Worm (Caenorhabditis elegans): ENCODE measurements around the gene F53H1.4.

F53H1.4 gene

DNA sequence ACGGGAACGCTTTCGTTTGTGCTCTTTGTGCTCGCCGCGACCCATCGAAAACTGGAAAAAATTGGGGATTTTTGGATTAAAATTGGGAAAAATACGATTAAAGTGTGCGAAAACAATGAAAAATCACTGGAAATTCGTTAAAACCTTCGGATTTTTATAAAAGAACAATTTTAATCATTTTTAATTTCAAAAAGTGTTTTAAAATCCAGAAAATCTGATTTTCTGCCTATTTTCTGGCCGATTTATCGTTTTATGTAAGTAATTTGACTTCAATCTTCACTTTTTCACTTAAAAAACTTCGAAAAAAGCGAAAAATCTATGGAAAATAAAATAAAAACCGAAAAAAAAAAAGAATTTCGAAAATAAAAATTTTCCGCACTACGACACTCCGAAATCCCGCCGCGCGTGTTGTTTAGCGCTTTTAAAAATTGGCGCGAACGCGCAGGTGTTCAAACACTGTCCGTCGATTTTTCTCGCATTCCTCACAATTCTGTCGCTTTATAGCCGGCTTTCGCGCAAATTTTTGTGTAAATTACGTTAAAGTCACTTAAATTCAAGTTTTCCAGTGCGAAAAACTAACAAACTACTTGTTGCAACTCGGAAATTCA, at the start of gene F53H1.4, which contains the start of gene ddx-46:
Gene F53H1.4, plus strand, starts transcription at position 567 of the 608 bp plus-strand sequence.
Gene ddx-46, minus strand, starts transcription at position 51 of the 608 bp plus-strand sequence.
- TF ChIP-seq aly-1 (tag; optimal IDR thresholded peaks at IDR 0.05) (no peak), pes-1 (GFP tag; IDR thresholded peaks at IDR 0.05) (0 out of 2 replicates have a peak, but pooled peaks have one; percentile 39)

DNA sequence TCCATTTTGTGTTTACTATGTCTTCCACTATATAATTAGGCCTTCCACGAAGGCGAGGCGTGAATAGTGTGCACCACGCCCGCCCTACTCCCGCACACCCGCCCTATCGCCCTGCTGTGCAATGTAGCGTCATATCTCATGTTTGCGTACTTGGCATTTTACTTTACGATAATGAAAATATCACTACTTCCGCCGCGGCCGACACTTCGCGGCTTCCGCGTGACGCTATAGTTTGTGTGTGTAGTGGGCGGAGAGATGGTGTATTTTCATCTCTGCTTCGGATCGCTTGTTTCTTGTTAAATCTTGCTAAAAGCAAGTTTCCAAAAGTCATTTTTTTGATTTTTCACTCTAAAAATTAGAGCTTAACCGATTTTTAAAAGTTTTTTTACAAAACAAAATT, 49.5 kb upstream of the F53H1.4 start:
- TF ChIP-seq aly-1 (tag; optimal IDR thresholded peaks at IDR 0.05) = no peak
- TF ChIP-seq F13C5.2 (tag; optimal IDR thresholded peaks at IDR 0.05) = no peak
- TF ChIP-seq flt-1 (GFP tag; IDR thresholded peaks at IDR 0.05) = no peak
- TF ChIP-seq scrt-1 (GFP tag; IDR thresholded peaks at IDR 0.05) = no peak
- no peak for TF ChIP-seq tbx-37 (GFP tag; conservative IDR thresholded peaks at IDR 0.05)
- TF ChIP-seq ceh-36 (tag; optimal IDR thresholded peaks at IDR 0.05) = no peak
- no peak for TF ChIP-seq B0310.2 (tag; optimal IDR thresholded peaks at IDR 0.05)
- TF ChIP-seq ama-1 (optimal IDR thresholded peaks at IDR 0.05) = no peak
- no peak for TF ChIP-seq sea-1 (GFP tag; conservative IDR thresholded peaks at IDR 0.05)
- no peak for TF ChIP-seq tbx-11 (GFP tag; IDR thresholded peaks at IDR 0.05)
- no peak for TF ChIP-seq pes-1 (GFP tag; IDR thresholded peaks at IDR 0.05)
- no peak for TF ChIP-seq ets-7 (tag; optimal IDR thresholded peaks at IDR 0.05)
- no peak for TF ChIP-seq ceh-13 (GFP tag; optimal IDR thresholded peaks at IDR 0.05)
- no peak for TF ChIP-seq hmbx-1 (tag; optimal IDR thresholded peaks at IDR 0.05)
- no peak for TF ChIP-seq hmg-4 (GFP tag; optimal IDR thresholded peaks at IDR 0.05)

DNA sequence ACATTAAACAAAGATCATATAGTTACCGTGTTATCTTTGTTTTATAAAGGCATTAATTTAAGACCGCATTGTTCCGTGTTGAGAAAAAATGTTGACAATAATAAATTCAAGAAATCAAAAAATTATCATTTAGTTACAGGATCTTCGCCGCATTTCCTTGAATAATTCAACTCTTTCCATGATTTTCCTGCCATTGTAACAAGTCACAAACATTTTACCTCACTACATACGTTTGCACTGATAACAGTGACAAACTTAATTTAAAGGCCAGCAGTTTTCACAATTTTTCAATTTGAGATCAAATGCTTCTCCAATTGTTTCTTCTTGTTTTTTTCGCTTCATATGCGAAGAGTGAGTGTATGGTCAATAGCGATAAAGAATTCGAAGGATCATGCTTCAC, 48.9 kb upstream of the F53H1.4 start, which contains the start of gene clec-169:
Gene clec-169, plus strand, starts transcription at position 301 of the 400 bp plus-strand sequence.
- TF ChIP-seq tbx-37 (GFP tag; conservative IDR thresholded peaks at IDR 0.05) = no peak
- TF ChIP-seq ama-1 (optimal IDR thresholded peaks at IDR 0.05) = no peak
- TF ChIP-seq aly-1 (tag; optimal IDR thresholded peaks at IDR 0.05) = no peak
- TF ChIP-seq flt-1 (GFP tag; IDR thresholded peaks at IDR 0.05) = no peak
- no peak for TF ChIP-seq hmbx-1 (tag; optimal IDR thresholded peaks at IDR 0.05)
- TF ChIP-seq sea-1 (GFP tag; conservative IDR thresholded peaks at IDR 0.05) = no peak
- no peak for TF ChIP-seq tbx-11 (GFP tag; IDR thresholded peaks at IDR 0.05)
- no peak for TF ChIP-seq hnd-1 (tag; optimal IDR thresholded peaks at IDR 0.05)
- no peak for TF ChIP-seq scrt-1 (GFP tag; IDR thresholded peaks at IDR 0.05)
- no peak for TF ChIP-seq F13C5.2 (tag; optimal IDR thresholded peaks at IDR 0.05)
- TF ChIP-seq ceh-13 (GFP tag; optimal IDR thresholded peaks at IDR 0.05) = no peak
- no peak for TF ChIP-seq pes-1 (GFP tag; IDR thresholded peaks at IDR 0.05)
- TF ChIP-seq ets-7 (tag; optimal IDR thresholded peaks at IDR 0.05) = no peak
- no peak for TF ChIP-seq tra-4 (tag; optimal IDR thresholded peaks at IDR 0.05)
- no peak for TF ChIP-seq hmg-4 (GFP tag; optimal IDR thresholded peaks at IDR 0.05)
- TF ChIP-seq B0310.2 (tag; optimal IDR thresholded peaks at IDR 0.05) = no peak

ce11 chrIV:1261930-1262329, 48.0 kb upstream of the F53H1.4 start:
- no peak for TF ChIP-seq hmg-4 (GFP tag; optimal IDR thresholded peaks at IDR 0.05)
- TF ChIP-seq tbx-37 (GFP tag; conservative IDR thresholded peaks at IDR 0.05) = no peak
- no peak for TF ChIP-seq aly-1 (tag; optimal IDR thresholded peaks at IDR 0.05)

DNA sequence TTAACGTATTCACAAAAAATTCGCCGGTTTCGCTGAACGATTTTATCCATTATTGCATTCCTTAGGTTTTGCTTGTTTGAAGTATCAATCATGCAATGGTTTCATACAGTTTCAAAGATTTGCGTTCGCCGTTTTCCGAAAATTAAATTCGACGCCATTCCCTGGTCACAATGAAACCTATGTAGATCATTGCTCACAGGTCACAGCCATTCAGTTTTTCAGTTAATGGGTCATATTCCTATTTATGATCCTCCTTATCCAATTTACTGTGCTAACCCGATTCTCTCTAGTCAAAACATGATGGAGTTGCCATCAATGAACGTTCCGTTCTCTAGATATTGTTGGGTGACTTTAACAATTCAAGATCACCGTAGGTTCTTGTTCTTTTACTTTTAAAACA, 45.0 kb upstream of the F53H1.4 start, which contains the start of gene F38A1.13:
Gene F38A1.13, plus strand, starts transcription at position 301 of the 400 bp plus-strand sequence.
- TF ChIP-seq hmg-4 (GFP tag; optimal IDR thresholded peaks at IDR 0.05) = no peak
- TF ChIP-seq tbx-37 (GFP tag; conservative IDR thresholded peaks at IDR 0.05) = no peak
- no peak for TF ChIP-seq tbx-11 (GFP tag; IDR thresholded peaks at IDR 0.05)
- TF ChIP-seq aly-1 (tag; optimal IDR thresholded peaks at IDR 0.05) = no peak
- TF ChIP-seq pes-1 (GFP tag; IDR thresholded peaks at IDR 0.05) = no peak
- TF ChIP-seq flt-1 (GFP tag; IDR thresholded peaks at IDR 0.05) = no peak
- TF ChIP-seq scrt-1 (GFP tag; IDR thresholded peaks at IDR 0.05) = no peak
- TF ChIP-seq sea-1 (GFP tag; conservative IDR thresholded peaks at IDR 0.05) = no peak
- no peak for TF ChIP-seq hnd-1 (tag; optimal IDR thresholded peaks at IDR 0.05)

ce11 chrIV:1266138-1266537, 43.8 kb upstream of the F53H1.4 start:
- no peak for TF ChIP-seq F13C5.2 (tag; optimal IDR thresholded peaks at IDR 0.05)
- TF ChIP-seq sea-1 (GFP tag; conservative IDR thresholded peaks at IDR 0.05) = no peak
- no peak for TF ChIP-seq ceh-36 (tag; optimal IDR thresholded peaks at IDR 0.05)
- no peak for TF ChIP-seq tbx-37 (GFP tag; conservative IDR thresholded peaks at IDR 0.05)
- no peak for TF ChIP-seq hmbx-1 (tag; optimal IDR thresholded peaks at IDR 0.05)
- TF ChIP-seq hnd-1 (tag; optimal IDR thresholded peaks at IDR 0.05) = no peak
- no peak for TF ChIP-seq B0310.2 (tag; optimal IDR thresholded peaks at IDR 0.05)
- no peak for TF ChIP-seq ets-7 (tag; optimal IDR thresholded peaks at IDR 0.05)
- TF ChIP-seq ceh-13 (GFP tag; optimal IDR thresholded peaks at IDR 0.05) = no peak
- TF ChIP-seq tra-4 (tag; optimal IDR thresholded peaks at IDR 0.05) = no peak
- no peak for TF ChIP-seq hmg-4 (GFP tag; optimal IDR thresholded peaks at IDR 0.05)
- TF ChIP-seq tbx-11 (GFP tag; IDR thresholded peaks at IDR 0.05) = no peak

DNA sequence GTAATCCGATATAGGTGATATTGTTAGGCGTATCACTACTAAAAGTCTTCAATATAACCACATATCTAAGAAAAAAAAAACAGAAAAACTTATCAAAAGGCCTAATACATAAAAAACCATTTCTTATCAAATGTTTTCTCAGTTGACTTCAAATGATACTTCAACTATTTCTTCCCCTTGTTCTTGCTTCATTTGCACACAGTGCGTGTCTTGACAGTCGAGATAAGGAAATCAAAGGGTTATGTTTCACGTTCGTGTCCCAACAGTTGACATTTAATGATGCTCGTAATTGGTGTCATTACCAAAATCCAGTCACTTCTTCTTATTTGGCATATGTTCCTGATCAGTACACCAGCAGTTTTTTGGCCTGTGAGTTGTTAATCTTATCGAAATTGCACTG, 43.2 kb upstream of the F53H1.4 start, which contains the start of gene clec-170:
Gene clec-170, plus strand, starts transcription at position 143 of the 400 bp plus-strand sequence.
- TF ChIP-seq hmbx-1 (tag; optimal IDR thresholded peaks at IDR 0.05) (no peak), ceh-13 (GFP tag; optimal IDR thresholded peaks at IDR 0.05) (no peak)

ce11 chrIV:1274583-1274982, 35.4 kb upstream of the F53H1.4 start, which contains the start of gene C09E9.1:
Gene C09E9.1, plus strand, starts transcription at chrIV:1274868.
- no peak for TF ChIP-seq ama-1 (optimal IDR thresholded peaks at IDR 0.05)
- TF ChIP-seq scrt-1 (GFP tag; IDR thresholded peaks at IDR 0.05) = no peak
- no peak for TF ChIP-seq hmbx-1 (tag; optimal IDR thresholded peaks at IDR 0.05)
- TF ChIP-seq pes-1 (GFP tag; IDR thresholded peaks at IDR 0.05) = no peak
- TF ChIP-seq tbx-11 (GFP tag; IDR thresholded peaks at IDR 0.05) = no peak
- TF ChIP-seq sea-1 (GFP tag; conservative IDR thresholded peaks at IDR 0.05) = no peak
- TF ChIP-seq tra-4 (tag; optimal IDR thresholded peaks at IDR 0.05) = no peak
- no peak for TF ChIP-seq ets-7 (tag; optimal IDR thresholded peaks at IDR 0.05)
- TF ChIP-seq ceh-36 (tag; optimal IDR thresholded peaks at IDR 0.05) = no peak
- no peak for TF ChIP-seq F13C5.2 (tag; optimal IDR thresholded peaks at IDR 0.05)
- TF ChIP-seq hnd-1 (tag; optimal IDR thresholded peaks at IDR 0.05) = no peak
- no peak for TF ChIP-seq hmg-4 (GFP tag; optimal IDR thresholded peaks at IDR 0.05)
- no peak for TF ChIP-seq ceh-13 (GFP tag; optimal IDR thresholded peaks at IDR 0.05)
- no peak for TF ChIP-seq tbx-37 (GFP tag; conservative IDR thresholded peaks at IDR 0.05)
